Fruit fly (Drosophila melanogaster): ENCODE measurements around the gene CG44362.

dm6 chr3L:11420976-11421375 is 23.6 kb downstream of the CG44362 start:
- TF ChIP-seq CG8301 (tag; optimal IDR thresholded peaks at IDR 0.05) (no peak), CG15710 (tag; optimal IDR thresholded peaks at IDR 0.05) (no peak), fd96Ca (GFP tag; IDR thresholded peaks at IDR 0.05) (no peak), EcR (GFP tag; optimal IDR thresholded peaks at IDR 0.05) (no peak), CG8159 (tag; optimal IDR thresholded peaks at IDR 0.05) (no peak), Snoo (tag; optimal IDR thresholded peaks at IDR 0.05) (no peak), rn (GFP tag; IDR thresholded peaks at IDR 0.05) (no peak), CG4496 (GFP tag; IDR thresholded peaks at IDR 0.05) (no peak), D1 (tag; optimal IDR thresholded peaks at IDR 0.05) (no peak), CG17806 (tag; optimal IDR thresholded peaks at IDR 0.05) (no peak), gl (tag; optimal IDR thresholded peaks at IDR 0.05) (no peak), CG10348 (GFP tag; IDR thresholded peaks at IDR 0.05) (no peak), Ets98B (GFP tag; IDR thresholded peaks at IDR 0.05) (no peak)
